Worm (Caenorhabditis elegans): ENCODE measurements around the gene pas-7.

ce11 chrII:10139177-10139640 lies 39.6 kb upstream of the pas-7 start, which contains the start of gene asah-2:
- TF ChIP-seq F39B2.1 (GFP tag; IDR thresholded peaks at IDR 0.05) = no peak
- no peak for TF ChIP-seq ztf-25 (GFP tag; IDR thresholded peaks at IDR 0.05)
- TF ChIP-seq hsf-1 (GFP tag; IDR thresholded peaks at IDR 0.05) = no peak
- TF ChIP-seq egl-44 (GFP tag; IDR thresholded peaks at IDR 0.05) = no peak
- no peak for TF ChIP-seq lsl-1 (GFP tag; optimal IDR thresholded peaks at IDR 0.05)
- TF ChIP-seq ztf-28 (GFP tag; IDR thresholded peaks at IDR 0.05) = no peak
- no peak for TF ChIP-seq repo-1 (tag; optimal IDR thresholded peaks at IDR 0.05)

All from whole organism, young adult.